Fruit fly (Drosophila melanogaster) whole organism, adult: Measurements from ENCODE around the gene Gale.
A peak's percentile ranks its signal among the peaks of the same experiment; 100 is the strongest.

ENCODE experiments used
- CG11617 ChIP-seq: fragments of 200-800 bp; sonication (Bioruptor generic); optimal IDR thresholded peaks from 2 replicates; lab custom pipeline; 2017; ENCODE audit warnings: mild to moderate bottlenecking, missing biosample characterization, missing genetic modification reagents, missing genetic modification characterization
- CG12768 ChIP-seq: fragments of 200-800 bp; sonication (Bioruptor generic); optimal IDR thresholded peaks from 2 replicates; lab custom pipeline; 2017; ENCODE audit warnings: missing biosample characterization, missing genetic modification characterization, mild to moderate bottlenecking, moderate library complexity, missing genetic modification reagents
- CG14711 ChIP-seq: fragments of 200-800 bp; sonication (Bioruptor generic); optimal IDR thresholded peaks from 2 replicates; lab custom pipeline; 2018; ENCODE audit warnings: missing biosample characterization, mild to moderate bottlenecking, missing genetic modification characterization, moderate library complexity
- CG1620 ChIP-seq: fragments of 200-800 bp; sonication (Bioruptor generic); optimal IDR thresholded peaks from 2 replicates; lab custom pipeline; 2016; ENCODE audit warnings: missing biosample characterization, missing genetic modification characterization
- CG33017 ChIP-seq: fragments of 200-800 bp; sonication (Bioruptor generic); optimal IDR thresholded peaks from 2 replicates; lab custom pipeline; 2018; ENCODE audit warnings: missing biosample characterization, mild to moderate bottlenecking, missing genetic modification characterization, moderate library complexity
- CG5204 ChIP-seq: fragments of 200-800 bp; sonication (Bioruptor generic); optimal IDR thresholded peaks from 2 replicates; lab custom pipeline; 2016; ENCODE audit warnings: missing biosample characterization, missing genetic modification characterization
- CG7045 ChIP-seq: fragments of 200-800 bp; sonication (Bioruptor generic); optimal IDR thresholded peaks from 2 replicates; lab custom pipeline; 2017; ENCODE audit warnings: missing biosample characterization, mild to moderate bottlenecking, missing genetic modification characterization
- CG7101 ChIP-seq: fragments of 200-800 bp; sonication (Bioruptor generic); optimal IDR thresholded peaks from 2 replicates; lab custom pipeline; 2018; ENCODE audit warnings: missing biosample characterization, mild to moderate bottlenecking, missing genetic modification characterization, moderate library complexity
- Clk ChIP-seq: fragments of 200-800 bp; sonication (Bioruptor generic); optimal IDR thresholded peaks from 2 replicates; lab custom pipeline; 2017; ENCODE audit warnings: missing biosample characterization, missing genetic modification characterization
- Crg-1 ChIP-seq: fragments of 200-800 bp; sonication (Bioruptor generic); optimal IDR thresholded peaks from 2 replicates; lab custom pipeline; 2016; ENCODE audit warnings: missing biosample characterization, missing genetic modification characterization
- Hr96 ChIP-seq: fragments of 200-800 bp; sonication (Bioruptor generic); optimal IDR thresholded peaks from 2 replicates; lab custom pipeline; 2016; ENCODE audit warnings: missing biosample characterization, missing genetic modification characterization
- Mnt ChIP-seq: fragments of 200-800 bp; sonication (Bioruptor generic); optimal IDR thresholded peaks from 2 replicates; lab custom pipeline; 2016; ENCODE audit warnings: missing biosample characterization, mild to moderate bottlenecking, missing genetic modification characterization
- bab1 ChIP-seq: fragments of 200-800 bp; sonication (Bioruptor generic); optimal IDR thresholded peaks from 3 replicates; lab custom pipeline; 2019; ENCODE audit warnings: missing biosample characterization, mild to moderate bottlenecking, missing genetic modification characterization, moderate library complexity
- cic ChIP-seq: fragments of 200-800 bp; sonication (Bioruptor generic); optimal IDR thresholded peaks from 2 replicates; lab custom pipeline; 2017; ENCODE audit warnings: missing biosample characterization, mild to moderate bottlenecking, missing genetic modification characterization, moderate library complexity
- cnc ChIP-seq, 2 experiments: fragments of >200 bp; optimal IDR thresholded peaks; 2 replicates each; lab custom pipeline; 2017
- kay ChIP-seq: fragments of 200-800 bp; sonication (Bioruptor generic); peaks from one replicate; lab custom pipeline; 2016; ENCODE audit warnings: missing biosample characterization, missing genetic modification characterization, borderline replicate concordance
- ovo ChIP-seq: fragments of 200-800 bp; sonication (Bioruptor generic); optimal IDR thresholded peaks from 2 replicates; lab custom pipeline; 2016; ENCODE audit warnings: missing biosample characterization, missing genetic modification characterization
- pad ChIP-seq: fragments of 200-800 bp; sonication (Bioruptor generic); optimal IDR thresholded peaks from 3 replicates; lab custom pipeline; 2017; ENCODE audit warnings: missing biosample characterization, missing genetic modification characterization, mild to moderate bottlenecking, moderate library complexity, missing genetic modification reagents
- tj ChIP-seq: fragments of 200-800 bp; sonication (Bioruptor generic); optimal IDR thresholded peaks from 3 replicates; lab custom pipeline; 2017; ENCODE audit warnings: missing biosample characterization, mild to moderate bottlenecking, missing genetic modification characterization, moderate library complexity
- toe ChIP-seq: fragments of 200-800 bp; sonication (Bioruptor generic); optimal IDR thresholded peaks from 2 replicates; lab custom pipeline; 2016; ENCODE audit warnings: missing biosample characterization, missing genetic modification characterization

Gale gene

DNA sequence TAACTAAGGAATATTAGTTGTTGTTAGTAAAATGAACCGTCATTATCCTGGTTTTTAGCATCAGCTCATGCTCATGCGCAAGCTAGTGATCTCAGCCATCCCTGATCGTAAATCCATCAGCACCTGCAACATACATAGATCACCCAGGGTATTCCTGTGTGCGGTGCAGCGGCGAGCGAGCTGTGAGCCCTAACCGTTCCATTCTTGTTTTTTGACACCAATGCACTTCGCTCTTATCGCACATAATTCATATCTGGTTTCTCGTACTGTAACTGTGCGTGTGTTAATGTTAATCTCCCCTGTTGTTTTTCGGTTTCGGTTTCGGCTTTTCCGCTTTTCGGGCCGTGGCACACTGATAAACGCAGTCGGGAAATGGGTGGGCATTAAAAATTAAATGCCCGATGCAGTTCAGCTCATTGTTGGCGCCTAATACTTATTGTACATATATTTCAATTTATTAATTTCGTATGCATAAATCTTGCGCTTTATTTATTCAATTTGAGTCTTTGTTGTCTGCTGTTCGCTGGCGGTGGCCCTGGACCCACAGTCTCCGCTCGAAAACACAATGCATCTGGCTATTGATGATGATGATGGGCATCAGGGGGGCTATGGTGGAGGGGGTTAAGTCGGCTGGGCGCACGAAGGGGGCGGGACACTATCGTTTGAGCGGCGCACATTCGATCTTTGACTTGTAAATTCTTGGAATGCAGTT lies 24.0 kb upstream of the Gale start:
- TF ChIP-seq CG33017 (tag; lab: Kevin White, UChicago), result no peak
- no peak for TF ChIP-seq CG11617 (GFP tag; lab: Kevin White, UChicago)
- TF ChIP-seq kay (GFP tag; lab: Kevin White, UChicago), result peak; percentile 2

DNA sequence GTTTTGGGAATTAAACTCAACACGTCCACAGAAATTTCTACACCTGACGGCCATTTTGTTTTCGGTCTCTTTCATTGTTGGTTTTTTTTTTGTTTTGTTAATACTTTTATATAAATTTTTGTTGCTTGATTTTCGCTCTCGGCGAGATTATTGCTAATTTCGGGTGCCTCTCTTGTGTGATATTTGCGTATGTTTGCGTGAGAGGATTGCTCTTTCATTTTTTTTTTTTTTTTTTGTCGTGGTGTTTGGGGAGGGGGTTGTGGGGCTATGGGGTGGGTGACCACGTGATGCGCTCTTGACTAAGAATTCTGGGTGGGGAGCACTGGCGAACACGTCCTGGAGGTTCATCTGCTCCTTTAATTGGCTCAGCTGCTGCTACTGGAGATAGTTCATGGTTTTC lies 22.5 kb upstream of the Gale start:
- TF ChIP-seq CG7101 (no peak), tj (GFP tag; lab: Kevin White, UChicago) (no peak), Crg-1 (no peak), Mnt (GFP tag; lab: Kevin White, UChicago) (no peak), cic (GFP tag; lab: Kevin White, UChicago) (no peak), Hr96 (GFP tag; lab: Kevin White, UChicago) (no peak), kay (GFP tag; lab: Kevin White, UChicago) (no peak), CG5204 (no peak), CG7045 (GFP tag; lab: Kevin White, UChicago) (no peak)

DNA sequence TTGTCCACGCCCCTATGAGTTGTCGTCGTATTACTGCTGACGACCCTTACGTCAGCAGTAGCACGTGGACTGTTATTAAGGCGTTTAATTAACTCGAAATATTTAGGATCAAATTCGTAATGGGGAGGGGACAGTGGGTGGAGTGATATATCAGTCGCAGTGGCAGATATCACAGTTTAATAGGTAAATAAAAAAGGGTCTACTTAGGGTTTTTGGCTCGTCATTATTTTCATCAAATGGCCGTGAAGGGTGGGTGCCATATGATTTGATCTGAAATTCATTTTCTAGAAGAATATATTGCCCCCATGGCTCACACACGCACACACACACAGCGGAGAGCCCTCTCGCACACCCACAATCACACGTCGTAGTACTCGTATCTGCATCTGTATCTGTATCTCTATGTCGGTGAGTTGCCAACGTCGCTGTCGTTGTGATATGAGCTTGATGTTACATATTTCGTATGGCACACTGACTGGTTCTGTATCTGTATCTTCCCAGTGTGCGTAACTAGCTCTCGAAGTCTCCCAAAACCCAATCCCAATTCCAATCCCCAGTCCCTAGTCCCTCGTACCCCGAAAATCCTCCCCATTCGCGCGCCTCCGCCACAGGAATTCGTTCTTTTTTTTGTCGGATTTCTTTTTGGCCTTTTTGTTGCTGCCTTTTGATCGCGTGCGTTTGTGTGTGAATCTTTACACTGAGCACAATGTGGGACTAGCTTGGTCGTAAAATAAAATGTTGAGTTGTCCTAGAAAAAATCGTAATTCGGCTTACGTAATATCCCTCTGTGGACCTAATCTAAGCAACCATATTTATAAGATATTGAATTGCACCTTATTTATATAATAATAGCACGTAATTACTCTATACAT lies 21.6 kb upstream of the Gale start:
- TF ChIP-seq ovo (peak; percentile 9), CG7045 (GFP tag; lab: Kevin White, UChicago) (peak; percentile 16), Crg-1 (no peak), Mnt (GFP tag; lab: Kevin White, UChicago) (no peak), pad (no peak), CG12768 (GFP tag; lab: Kevin White, UChicago) (peak; percentile 30), CG7101 (no peak), toe (GFP tag; lab: Kevin White, UChicago) (peak; percentile 19), CG5204 (peak; percentile 27), tj (GFP tag; lab: Kevin White, UChicago) (peak; percentile 69), cic (GFP tag; lab: Kevin White, UChicago) (peak; percentile 40), Hr96 (GFP tag; lab: Kevin White, UChicago) (peak; percentile 11), kay (GFP tag; lab: Kevin White, UChicago) (peak; percentile 86), CG1620 (GFP tag; lab: Kevin White, UChicago) (no peak)

DNA sequence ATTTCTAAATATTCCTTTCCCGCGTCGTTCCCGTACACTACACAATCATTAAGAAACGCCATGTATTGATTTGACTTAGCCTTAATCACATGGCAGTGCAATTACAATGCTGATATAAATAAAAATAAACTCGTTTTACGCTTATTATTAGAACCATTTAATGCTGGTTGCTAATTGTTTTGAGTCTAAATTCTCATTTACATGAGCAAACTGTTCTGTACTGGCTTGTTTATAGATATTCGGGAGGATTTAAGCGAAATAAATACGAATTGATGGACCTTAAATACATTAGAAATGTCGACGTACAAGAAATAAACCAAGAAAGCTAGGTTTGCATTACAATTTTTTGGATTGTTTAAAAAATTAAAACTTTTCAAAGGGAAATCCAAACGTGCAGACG lies 21.0 kb upstream of the Gale start:
- TF ChIP-seq tj (GFP tag; lab: Kevin White, UChicago) (no peak), kay (GFP tag; lab: Kevin White, UChicago) (peak; percentile 78)

DNA sequence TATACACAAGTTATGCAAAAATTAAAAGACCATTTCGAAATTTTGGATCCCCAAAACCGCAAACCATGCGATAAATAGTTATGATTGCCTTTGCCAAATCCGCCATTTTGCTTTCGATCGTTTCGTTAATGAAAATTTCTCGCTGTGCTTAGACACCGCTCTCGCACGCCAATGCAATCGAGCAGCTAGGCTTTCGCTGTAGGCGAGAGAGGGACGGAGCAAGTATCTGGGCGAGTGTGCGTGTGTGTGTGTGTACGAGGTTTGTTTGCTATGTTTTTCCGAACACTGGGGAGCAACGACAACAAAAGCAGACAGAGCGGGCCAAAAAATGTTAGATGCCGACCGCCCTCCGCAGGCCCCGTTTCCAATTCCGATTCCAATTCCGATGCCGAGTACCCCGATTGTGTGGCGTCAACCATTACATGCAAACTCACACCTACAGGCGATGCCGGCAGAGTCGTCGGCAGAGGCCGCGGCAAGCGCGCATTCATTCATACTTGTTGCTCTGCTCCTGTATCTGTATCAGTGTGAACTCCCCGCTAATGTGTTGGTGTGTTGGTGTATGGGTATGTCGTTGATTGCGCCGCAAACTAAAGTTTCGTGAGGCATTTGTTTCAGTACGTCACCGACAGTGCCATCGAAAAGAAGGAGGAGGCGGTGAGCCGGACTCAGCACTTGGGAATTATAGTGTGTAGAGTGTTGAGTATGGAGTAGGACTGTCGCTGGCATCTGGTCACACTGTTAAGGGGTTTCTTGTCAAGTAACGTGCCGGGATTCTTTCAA lies 20.3 kb upstream of the Gale start:
- TF ChIP-seq kay (GFP tag; lab: Kevin White, UChicago) (no peak), CG11617 (GFP tag; lab: Kevin White, UChicago) (peak; percentile 52), CG12768 (GFP tag; lab: Kevin White, UChicago) (peak; percentile 89), CG33017 (tag; lab: Kevin White, UChicago) (peak; percentile 10), Clk (GFP tag; lab: Kevin White, UChicago) (peak; percentile 46), Hr96 (GFP tag; lab: Kevin White, UChicago) (no peak), toe (GFP tag; lab: Kevin White, UChicago) (peak; percentile 49), CG14711 (tag; lab: Kevin White, UChicago) (peak; percentile 27), Crg-1 (peak; percentile 23), CG7101 (peak; percentile 45), Mnt (GFP tag; lab: Kevin White, UChicago) (peak; percentile 82), cic (GFP tag; lab: Kevin White, UChicago) (peak; percentile 99), CG5204 (no peak), ovo (peak; percentile 17), cnc (optimal IDR thresholded peaks at IDR 0.05; lab: Kevin White, UChicago) (no peak), pad (peak; percentile 71), CG1620 (GFP tag; lab: Kevin White, UChicago) (no peak), tj (GFP tag; lab: Kevin White, UChicago) (peak; percentile 61), CG7045 (GFP tag; lab: Kevin White, UChicago) (no peak), bab1 (peak; percentile 11)

DNA sequence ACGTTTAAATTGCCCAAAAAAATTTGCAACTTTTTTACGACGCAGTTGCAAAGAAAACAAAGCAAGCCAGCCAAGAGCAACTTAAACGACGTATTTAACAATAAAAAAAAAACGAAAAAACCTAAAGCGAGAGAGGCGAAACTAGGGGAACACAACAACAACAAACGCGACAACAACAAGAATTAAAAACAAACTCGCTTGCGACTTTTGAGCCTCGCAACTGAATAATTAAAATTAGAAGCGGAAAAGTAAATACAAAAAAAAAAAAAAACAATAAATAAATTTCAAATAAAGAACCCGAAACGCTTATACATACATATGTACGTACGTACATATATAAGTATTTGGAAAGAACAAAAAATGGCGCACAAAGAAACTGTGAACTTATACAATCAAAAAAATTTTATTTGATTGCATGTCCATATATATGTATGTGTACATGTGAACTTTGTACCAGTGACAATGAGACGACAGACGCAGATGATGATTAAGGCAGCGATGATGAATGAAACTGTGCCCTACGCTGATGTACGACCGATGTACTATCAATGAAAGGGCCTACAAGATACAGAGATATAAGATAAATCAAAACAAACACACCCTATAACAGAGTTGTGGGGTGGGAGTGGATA lies 19.6 kb upstream of the Gale start:
- TF ChIP-seq pad (no peak), CG7045 (GFP tag; lab: Kevin White, UChicago) (no peak), Hr96 (GFP tag; lab: Kevin White, UChicago) (peak; percentile 21), tj (GFP tag; lab: Kevin White, UChicago) (no peak), CG7101 (no peak), toe (GFP tag; lab: Kevin White, UChicago) (no peak), Mnt (GFP tag; lab: Kevin White, UChicago) (no peak), kay (GFP tag; lab: Kevin White, UChicago) (peak; percentile 97), cic (GFP tag; lab: Kevin White, UChicago) (no peak)
